Worm (Caenorhabditis elegans): ENCODE results near the gene ugt-65.

ugt-65 gene

ce11 chrIV:12416629-12417404 lies 3.7 kb upstream of the ugt-65 start:
- TF ChIP-seq sdz-12 (GFP tag; optimal IDR thresholded peaks at IDR 0.05): peak; percentile 21
- no peak for TF ChIP-seq jun-1 (tag; optimal IDR thresholded peaks at IDR 0.05)
- no peak for TF ChIP-seq nhr-77 (tag; optimal IDR thresholded peaks at IDR 0.05)
- TF ChIP-seq ceh-44 (GFP tag; IDR thresholded peaks at IDR 0.05): no peak
- no peak for TF ChIP-seq nhr-28 (tag; optimal IDR thresholded peaks at IDR 0.05)
- TF ChIP-seq vab-7 (GFP tag; IDR thresholded peaks at IDR 0.05): peak; percentile 13; the same call in 1 of the 2 replicates
- TF ChIP-seq mep-1 (tag; optimal IDR thresholded peaks at IDR 0.05): peak; percentile 21
- TF ChIP-seq madf-5 (GFP tag; IDR thresholded peaks at IDR 0.05): no peak
- no peak; the same call in 1 of the 2 replicates for TF ChIP-seq pha-4 (GFP tag; IDR thresholded peaks at IDR 0.05)
- no peak for TF ChIP-seq pha-4 (tag; optimal IDR thresholded peaks at IDR 0.05)
- TF ChIP-seq nhr-76 (tag; optimal IDR thresholded peaks at IDR 0.05): no peak
- 0 out of 2 replicates have a peak, but pooled peaks have one; percentile 14 for TF ChIP-seq ceh-20 (GFP tag; IDR thresholded peaks at IDR 0.05)
- peak; percentile 35 for TF ChIP-seq dmd-6 (GFP tag; IDR thresholded peaks at IDR 0.05)
- TF ChIP-seq dmd-8 (GFP tag; IDR thresholded peaks at IDR 0.05): peak; percentile 42; the same call in 1 of the 2 replicates
- no peak for TF ChIP-seq F49E8.2 (tag; optimal IDR thresholded peaks at IDR 0.05; ENCODE audit: borderline replicate concordance)
- no peak for TF ChIP-seq zfp-3 (GFP tag; conservative IDR thresholded peaks at IDR 0.05)
- no peak for TF ChIP-seq spr-3 (GFP tag; optimal IDR thresholded peaks at IDR 0.05)
- TF ChIP-seq R02D3.7 (tag; optimal IDR thresholded peaks at IDR 0.05): no peak
- peak; percentile 19 for TF ChIP-seq hlh-11 (tag; optimal IDR thresholded peaks at IDR 0.05)
- TF ChIP-seq zfp-2 (tag; optimal IDR thresholded peaks at IDR 0.05): no peak
- no peak for TF ChIP-seq mdl-1 (tag; optimal IDR thresholded peaks at IDR 0.05)
- TF ChIP-seq zip-11 (GFP tag; IDR thresholded peaks at IDR 0.05): no peak
- TF ChIP-seq F37D6.2 (tag; optimal IDR thresholded peaks at IDR 0.05): no peak
- TF ChIP-seq snpc-4 (tag; optimal IDR thresholded peaks at IDR 0.05): no peak
- TF ChIP-seq nhr-48 (tag; optimal IDR thresholded peaks at IDR 0.05): peak; percentile 20
- peak; percentile 63; the same call in 1 of the 2 replicates for TF ChIP-seq daf-19 (GFP tag; conservative IDR thresholded peaks at IDR 0.05)
- peak; percentile 69; the same call in 1 of the 2 replicates for TF ChIP-seq snpc-1.2 (GFP tag; IDR thresholded peaks at IDR 0.05)
- no peak for TF ChIP-seq ztf-11 (tag; optimal IDR thresholded peaks at IDR 0.05)
- no peak for TF ChIP-seq ama-1 (optimal IDR thresholded peaks at IDR 0.05)
- peak; percentile 55 for TF ChIP-seq hmg-1.1 (GFP tag; IDR thresholded peaks at IDR 0.05)
- no peak for TF ChIP-seq ZK546.5 (tag; optimal IDR thresholded peaks at IDR 0.05)
- 0 out of 2 replicates have a peak, but pooled peaks have one; percentile 5 for TF ChIP-seq F44E2.7 (GFP tag; IDR thresholded peaks at IDR 0.05)
- TF ChIP-seq php-3 (GFP tag; IDR thresholded peaks at IDR 0.05): 0 out of 2 replicates have a peak, but pooled peaks have one; percentile 6
- no peak for TF ChIP-seq zag-1 (tag; optimal IDR thresholded peaks at IDR 0.05)
- peak; percentile 45 for TF ChIP-seq lir-3 (tag; optimal IDR thresholded peaks at IDR 0.05)
- no peak for TF ChIP-seq lsy-2 (tag; optimal IDR thresholded peaks at IDR 0.05)
- no peak for TF ChIP-seq lin-1 (GFP tag; IDR thresholded peaks at IDR 0.05)
- no peak for TF ChIP-seq nhr-237 (tag; optimal IDR thresholded peaks at IDR 0.05)
- TF ChIP-seq T20F7.1 (GFP tag; optimal IDR thresholded peaks at IDR 0.05): no peak
- no peak for TF ChIP-seq nhr-11 (tag; optimal IDR thresholded peaks at IDR 0.05)
- 0 out of 2 replicates have a peak, but pooled peaks have one; percentile 10 for TF ChIP-seq dmd-9 (GFP tag; IDR thresholded peaks at IDR 0.05)
- TF ChIP-seq Y5F2A.4 (GFP tag; optimal IDR thresholded peaks at IDR 0.05): no peak
- TF ChIP-seq gei-8 (GFP tag; optimal IDR thresholded peaks at IDR 0.05): peak; percentile 19
- no peak for TF ChIP-seq ceh-82 (tag; optimal IDR thresholded peaks at IDR 0.05)
- no peak; the same call in 1 of the 2 replicates for TF ChIP-seq D1046.2 (GFP tag; IDR thresholded peaks at IDR 0.05)
- 0 out of 2 replicates have a peak, but pooled peaks have one; percentile 5 for TF ChIP-seq arid-1 (GFP tag; conservative IDR thresholded peaks at IDR 0.05)
- TF ChIP-seq skn-1 (tag; optimal IDR thresholded peaks at IDR 0.05): no peak
- TF ChIP-seq fos-1 (tag; optimal IDR thresholded peaks at IDR 0.05): no peak
- TF ChIP-seq lim-7 (GFP tag; IDR thresholded peaks at IDR 0.05): peak; percentile 63
- peak in 1 of 2 experiments; percentile 31 for TF ChIP-seq daf-16 (GFP tag; optimal IDR thresholded peaks at IDR 0.05)
- peak; percentile 45 for TF ChIP-seq daf-16 (tag; optimal IDR thresholded peaks at IDR 0.05)
